Worm (Caenorhabditis elegans): ENCODE results near the gene Y54H5A.2.

DNA sequence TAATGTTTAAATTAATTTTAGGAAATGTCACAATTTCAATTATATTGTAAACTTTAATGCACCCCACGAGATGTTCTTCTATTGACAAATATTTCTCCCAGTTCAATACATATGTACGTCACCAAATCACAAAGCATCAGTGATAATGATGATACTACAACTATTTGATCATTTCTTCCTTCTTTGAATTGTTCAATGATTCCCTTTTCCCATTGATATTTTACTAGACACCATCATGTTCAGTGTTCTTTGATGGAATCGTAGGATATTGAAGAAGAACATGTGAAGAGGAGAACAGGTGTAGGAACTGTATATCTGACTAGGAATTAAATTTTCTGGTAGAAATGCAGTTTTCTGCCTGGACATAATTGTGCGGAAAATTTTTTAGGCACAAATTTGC lies 59.9 kb downstream of the Y54H5A.2 start:
- TF ChIP-seq ceh-14 (tag; optimal IDR thresholded peaks at IDR 0.05) (no peak), nhr-11 (tag; optimal IDR thresholded peaks at IDR 0.05) (no peak), ceh-48 (tag; optimal IDR thresholded peaks at IDR 0.05) (no peak)

Measured in whole organism, late embryonic.